Worm (Caenorhabditis elegans) whole organism, mixed stage, embryonic: ENCODE measurements around the gene F31D4.8.

Experiments
- blmp-1 ChIP-seq: fragments of 150-350 bp; optimal IDR thresholded peaks from 2 replicates; lab custom pipeline; 2014; ENCODE audit warnings: missing biosample characterization, missing genetic modification characterization
- ceh-39 ChIP-seq: fragments of 150-350 bp; optimal IDR thresholded peaks from 2 replicates; lab custom pipeline; 2014; ENCODE audit warnings: missing biosample characterization, missing genetic modification characterization
- ces-1 ChIP-seq: fragments of 150-350 bp; optimal IDR thresholded peaks from 2 replicates; lab custom pipeline; 2014; ENCODE audit warnings: missing biosample characterization, missing genetic modification reagents, missing genetic modification characterization
- elt-1 ChIP-seq: sonication (generic microtip); optimal IDR thresholded peaks from 2 replicates; lab custom pipeline; 2017; ENCODE audit warnings: missing genetic modification characterization, mild to moderate bottlenecking, missing compliant biosample characterization, antibody characterized with exemption, moderate library complexity, borderline replicate concordance; ENCODE audit not compliant: insufficient read depth
- ham-2 ChIP-seq: fragments of 200-800 bp; sonication (Bioruptor generic); optimal IDR thresholded peaks from 2 replicates; lab custom pipeline; 2018; ENCODE audit warnings: mild to moderate bottlenecking, missing genetic modification characterization, missing compliant biosample characterization
- lin-13 ChIP-seq: fragments of 150-350 bp; optimal IDR thresholded peaks from 2 replicates; lab custom pipeline; 2014; ENCODE audit warnings: missing biosample characterization, missing genetic modification characterization
- mep-1 ChIP-seq: fragments of 150-350 bp; optimal IDR thresholded peaks from 2 replicates; lab custom pipeline; 2017; ENCODE audit warnings: missing biosample characterization, missing genetic modification reagents, missing genetic modification characterization, inconsistent platforms
- nhr-12 ChIP-seq: fragments of 150-350 bp; optimal IDR thresholded peaks from 2 replicates; lab custom pipeline; 2014; ENCODE audit warnings: missing biosample characterization, missing genetic modification characterization
- nhr-76 ChIP-seq: sonication (generic microtip); optimal IDR thresholded peaks from 2 replicates; lab custom pipeline; 2017; ENCODE audit warnings: missing biosample characterization, missing genetic modification characterization
- pha-4 ChIP-seq: fragments of 150-350 bp; optimal IDR thresholded peaks from 2 replicates; lab custom pipeline; 2018; ENCODE audit warnings: missing biosample characterization, missing genetic modification reagents, missing genetic modification characterization
- snpc-4 ChIP-seq: fragments of 150-350 bp; optimal IDR thresholded peaks from 2 replicates; lab custom pipeline; 2014; ENCODE audit warnings: missing biosample characterization, missing genetic modification characterization
- unc-39 ChIP-seq: fragments of 150-350 bp; optimal IDR thresholded peaks from 2 replicates; lab custom pipeline; 2014; ENCODE audit warnings: missing biosample characterization, missing genetic modification characterization
- zip-8 ChIP-seq: fragments of 150-350 bp; optimal IDR thresholded peaks from 2 replicates; lab custom pipeline; 2014; ENCODE audit warnings: missing biosample characterization, missing genetic modification characterization

DNA sequence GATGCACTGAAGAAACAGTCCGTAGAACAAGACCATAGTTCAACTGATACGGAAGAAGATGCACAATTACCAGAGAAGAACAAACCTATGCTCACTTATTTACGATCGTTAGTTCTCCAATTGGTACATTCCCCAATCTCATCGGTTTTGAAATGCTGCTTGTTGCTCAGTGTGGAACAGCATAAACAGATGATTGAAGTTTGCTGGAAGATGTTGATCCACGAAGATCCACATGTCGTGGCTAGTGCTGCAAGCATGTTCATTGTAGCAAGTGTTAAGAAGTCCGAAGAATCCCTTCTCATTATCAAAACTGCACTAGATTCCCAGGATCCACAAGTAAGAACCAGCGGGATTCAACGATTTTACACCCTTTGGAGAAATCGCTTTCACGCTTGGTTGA is 23.6 kb upstream of the F31D4.8 start:
- TF ChIP-seq mep-1 (tag; lab: Kevin White, UChicago) = no peak
- TF ChIP-seq nhr-76 (tag; lab: Kevin White, UChicago) = no peak
- TF ChIP-seq snpc-4 = no peak
- TF ChIP-seq zip-8 (tag; lab: Kevin White, UChicago) = no peak
- no peak for TF ChIP-seq ces-1 (GFP tag; lab: Kevin White, UChicago)
- no peak for TF ChIP-seq unc-39 (tag; lab: Kevin White, UChicago)
- no peak for TF ChIP-seq elt-1
- TF ChIP-seq ceh-39 (tag; lab: Kevin White, UChicago) = no peak
- TF ChIP-seq nhr-12 = no peak
- TF ChIP-seq ham-2 = no peak
- TF ChIP-seq blmp-1 (tag; lab: Kevin White, UChicago) = no peak
- no peak for TF ChIP-seq pha-4
- no peak for TF ChIP-seq lin-13
